Worm (Caenorhabditis elegans): Measurements from ENCODE around the gene Y50D4B.2.

DNA sequence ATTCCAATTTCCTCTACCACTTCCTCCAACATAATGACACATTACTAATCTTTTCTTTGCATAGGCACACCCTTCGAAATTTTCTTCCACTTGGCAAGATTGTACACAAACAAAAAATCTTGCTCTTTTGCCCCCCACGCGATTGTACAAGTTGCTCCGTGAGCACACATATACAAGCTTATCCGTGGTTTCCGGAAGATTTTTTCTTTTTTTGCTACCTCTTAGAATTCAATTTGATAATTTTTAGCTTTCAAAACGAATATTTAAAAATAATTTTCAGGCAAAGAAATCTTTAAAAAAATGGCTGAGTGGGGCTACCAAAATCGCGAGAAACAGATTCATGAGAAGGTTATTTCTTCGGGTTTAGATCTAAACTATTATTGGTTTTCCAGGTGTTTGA lies 12.3 kb downstream of the Y50D4B.2 start, which contains the start of gene Y50D4B.1:
- TF ChIP-seq snpc-4 (tag; optimal IDR thresholded peaks at IDR 0.05), result no peak
- no peak for TF ChIP-seq nhr-76 (tag; optimal IDR thresholded peaks at IDR 0.05)
- TF ChIP-seq unc-130 (GFP tag; optimal IDR thresholded peaks at IDR 0.05), result no peak
- TF ChIP-seq unc-62 (GFP tag; optimal IDR thresholded peaks at IDR 0.05 in 1 of 2), result no peak
- no peak for TF ChIP-seq unc-62 (tag; optimal IDR thresholded peaks at IDR 0.05)
- no peak for TF ChIP-seq mdl-1 (tag; optimal IDR thresholded peaks at IDR 0.05)
- no peak for TF ChIP-seq skn-1 (tag; optimal IDR thresholded peaks at IDR 0.05)
- TF ChIP-seq egl-27 (tag; optimal IDR thresholded peaks at IDR 0.05), result no peak
- no peak for TF ChIP-seq daf-12 (tag; optimal IDR thresholded peaks at IDR 0.05)
- TF ChIP-seq aly-2 (tag; optimal IDR thresholded peaks at IDR 0.05), result no peak
- no peak for TF ChIP-seq pqm-1 (tag; optimal IDR thresholded peaks at IDR 0.05)

Measured in whole organism, L4 larva.